Worm (Caenorhabditis elegans) whole organism, late embryonic: ENCODE results near the gene F32D1.11.

ENCODE experiments used
- C08G9.2 ChIP-seq: sonication (generic microtip); optimal IDR thresholded peaks from 2 replicates; lab custom pipeline; 2016; ENCODE audit warnings: mild to moderate bottlenecking, missing genetic modification characterization, moderate library complexity, missing compliant biosample characterization
- C38D4.7 ChIP-seq: fragments of 200-800 bp; sonication (Bioruptor generic); optimal IDR thresholded peaks from 2 replicates; lab custom pipeline; 2018; ENCODE audit warnings: mild to moderate bottlenecking, missing genetic modification characterization, moderate library complexity, missing compliant biosample characterization
- F13H6.1 ChIP-seq: sonication (generic microtip); optimal IDR thresholded peaks from 2 replicates; lab custom pipeline; 2016; ENCODE audit warnings: missing genetic modification characterization, missing compliant biosample characterization
- K02D7.2 ChIP-seq: sonication (generic microtip); optimal IDR thresholded peaks from 2 replicates; lab custom pipeline; 2017; ENCODE audit warnings: mild to moderate bottlenecking, missing genetic modification characterization, missing compliant biosample characterization
- K09A11.1 ChIP-seq: sonication (generic microtip); optimal IDR thresholded peaks from 2 replicates; lab custom pipeline; 2017; ENCODE audit warnings: antibody characterized with exemption, mild to moderate bottlenecking, missing genetic modification characterization, missing compliant biosample characterization; ENCODE audit not compliant: insufficient read depth
- T23F11.4 ChIP-seq: fragments of 200-800 bp; sonication (Bioruptor generic); optimal IDR thresholded peaks from 2 replicates; lab custom pipeline; 2018; ENCODE audit warnings: mild to moderate bottlenecking, missing genetic modification characterization, missing compliant biosample characterization
- ahr-1 ChIP-seq: sonication (generic microtip); optimal IDR thresholded peaks from 2 replicates; lab custom pipeline; 2016; ENCODE audit warnings: missing genetic modification characterization, missing compliant biosample characterization
- ama-1 ChIP-seq: fragments of 150-350 bp; optimal IDR thresholded peaks from 2 replicates; lab custom pipeline; 2014
- ceh-14 ChIP-seq: sonication (generic microtip); optimal IDR thresholded peaks from 2 replicates; lab custom pipeline; 2016; ENCODE audit warnings: missing genotype, missing genetic modification characterization, missing compliant biosample characterization
- ceh-18 ChIP-seq: sonication (generic microtip); optimal IDR thresholded peaks from 2 replicates; lab custom pipeline; 2016; ENCODE audit warnings: missing genetic modification characterization, missing compliant biosample characterization
- ceh-2 ChIP-seq: sonication (generic microtip); optimal IDR thresholded peaks from 2 replicates; lab custom pipeline; 2016; ENCODE audit warnings: missing genotype, missing genetic modification characterization, missing compliant biosample characterization
- ceh-24 ChIP-seq: sonication (generic microtip); optimal IDR thresholded peaks from 2 replicates; lab custom pipeline; 2016; ENCODE audit warnings: mild to moderate bottlenecking, missing genetic modification characterization, missing compliant biosample characterization
- ceh-30 ChIP-seq: fragments of 150-350 bp; optimal IDR thresholded peaks from 2 replicates; lab custom pipeline; 2014; ENCODE audit warnings: missing biosample characterization, missing genetic modification characterization
- ceh-31 ChIP-seq: sonication (generic microtip); optimal IDR thresholded peaks from 2 replicates; lab custom pipeline; 2016; ENCODE audit warnings: missing genetic modification characterization, missing compliant biosample characterization
- ceh-45 ChIP-seq: fragments of 200-800 bp; sonication (Bioruptor generic); IDR thresholded peaks from 2 replicates; pipeline ENCODE4 v1.3.6; 2022; ENCODE audit warnings: missing genetic modification reagents, missing genetic modification characterization, missing compliant biosample characterization
- ceh-48 ChIP-seq: sonication (generic microtip); optimal IDR thresholded peaks from 2 replicates; lab custom pipeline; 2016; ENCODE audit warnings: missing genetic modification characterization, inconsistent platforms, missing compliant biosample characterization
- che-1 ChIP-seq: sonication (generic microtip); optimal IDR thresholded peaks from 2 replicates; lab custom pipeline; 2016; ENCODE audit warnings: mild to moderate bottlenecking, missing genetic modification characterization, missing compliant biosample characterization
- elt-2 ChIP-seq: sonication (generic microtip); optimal IDR thresholded peaks from 2 replicates; lab custom pipeline; 2016; ENCODE audit warnings: missing genetic modification reagents, missing genetic modification characterization, missing compliant biosample characterization
- eyg-1 ChIP-seq: sonication (generic microtip); optimal IDR thresholded peaks from 2 replicates; lab custom pipeline; 2016; ENCODE audit warnings: missing genotype, missing genetic modification characterization, missing compliant biosample characterization
- fax-1 ChIP-seq: sonication (generic microtip); optimal IDR thresholded peaks from 2 replicates; lab custom pipeline; 2016; ENCODE audit warnings: missing genotype, missing genetic modification characterization, missing compliant biosample characterization
- fkh-10 ChIP-seq: fragments of 150-350 bp; optimal IDR thresholded peaks from 2 replicates; lab custom pipeline; 2014; ENCODE audit warnings: missing biosample characterization, missing genetic modification reagents, missing genetic modification characterization
- fkh-6 ChIP-seq: sonication (generic microtip); optimal IDR thresholded peaks from 2 replicates; lab custom pipeline; 2016; ENCODE audit warnings: missing genetic modification characterization, missing compliant biosample characterization
- gmeb-2 ChIP-seq: sonication (generic microtip); optimal IDR thresholded peaks from 2 replicates; lab custom pipeline; 2016; ENCODE audit warnings: missing genetic modification characterization, inconsistent platforms, missing compliant biosample characterization
- hlh-15 ChIP-seq: sonication (generic microtip); optimal IDR thresholded peaks from 2 replicates; lab custom pipeline; 2016; ENCODE audit warnings: missing genetic modification characterization, missing compliant biosample characterization
- hlh-30 ChIP-seq: sonication (generic microtip); optimal IDR thresholded peaks from 2 replicates; lab custom pipeline; 2017; ENCODE audit warnings: antibody characterized with exemption, missing genetic modification characterization, missing compliant biosample characterization; ENCODE audit not compliant: insufficient read depth
- hlh-6 ChIP-seq: sonication (generic microtip); optimal IDR thresholded peaks from 2 replicates; lab custom pipeline; 2016; ENCODE audit warnings: missing genotype, missing genetic modification characterization, missing compliant biosample characterization
- hlh-8 ChIP-seq: sonication (generic microtip); optimal IDR thresholded peaks from 2 replicates; lab custom pipeline; 2016; ENCODE audit warnings: missing genotype, missing genetic modification characterization, missing compliant biosample characterization
- lim-6 ChIP-seq: sonication (generic microtip); optimal IDR thresholded peaks from 2 replicates; lab custom pipeline; 2016; ENCODE audit warnings: missing genetic modification characterization, missing compliant biosample characterization
- madf-2 ChIP-seq: sonication (generic microtip); optimal IDR thresholded peaks from 2 replicates; lab custom pipeline; 2017; ENCODE audit warnings: missing genetic modification characterization, missing compliant biosample characterization
- mec-3 ChIP-seq: sonication (generic microtip); optimal IDR thresholded peaks from 2 replicates; lab custom pipeline; 2016; ENCODE audit warnings: borderline replicate concordance, missing genetic modification characterization, missing compliant biosample characterization
- pag-3 ChIP-seq: sonication (generic microtip); optimal IDR thresholded peaks from 2 replicates; lab custom pipeline; 2016; ENCODE audit warnings: missing compliant biosample characterization, missing genetic modification characterization, borderline replicate concordance
- pat-9 ChIP-seq: fragments of 200-800 bp; sonication (Bioruptor generic); optimal IDR thresholded peaks from 2 replicates; lab custom pipeline; 2018; ENCODE audit warnings: mild to moderate bottlenecking, missing genetic modification characterization, moderate library complexity, missing compliant biosample characterization
- pax-1 ChIP-seq: fragments of 150-350 bp; optimal IDR thresholded peaks from 2 replicates; lab custom pipeline; 2014; ENCODE audit warnings: missing biosample characterization, missing genetic modification characterization
- pha-2 ChIP-seq: sonication (generic microtip); optimal IDR thresholded peaks from 2 replicates; lab custom pipeline; 2017; ENCODE audit warnings: mild to moderate bottlenecking, missing genetic modification characterization, missing compliant biosample characterization
- pqm-1 ChIP-seq: sonication (generic microtip); optimal IDR thresholded peaks from 2 replicates; lab custom pipeline; 2016; ENCODE audit warnings: missing genetic modification characterization, missing compliant biosample characterization
- ref-2 ChIP-seq: sonication (generic microtip); optimal IDR thresholded peaks from 2 replicates; lab custom pipeline; 2016; ENCODE audit warnings: missing genetic modification characterization, missing compliant biosample characterization
- rnt-1 ChIP-seq: sonication (generic microtip); optimal IDR thresholded peaks from 2 replicates; lab custom pipeline; 2016; ENCODE audit warnings: missing genetic modification characterization, missing compliant biosample characterization
- syd-9 ChIP-seq: sonication (generic microtip); optimal IDR thresholded peaks from 2 replicates; lab custom pipeline; 2016; ENCODE audit warnings: mild to moderate bottlenecking, missing genetic modification characterization, moderate library complexity, missing compliant biosample characterization
- tbx-7 ChIP-seq: sonication (generic microtip); optimal IDR thresholded peaks from 2 replicates; lab custom pipeline; 2016; ENCODE audit warnings: missing genotype, missing genetic modification characterization, missing compliant biosample characterization
- unc-3 ChIP-seq, 2 experiments: fragments of 200-800 bp in 1 of 2; sonication (Bioruptor generic) in 1 of 2; sonication (generic microtip) in 1 of 2; conservative IDR thresholded peaks in 1 of 2; optimal IDR thresholded peaks in 1 of 2; 2 replicates each; pipeline versions ENCODE4 v1.3.6 to Lab custom; 2016 to 2022; ENCODE audit warnings: missing compliant biosample characterization in 2 of 2, missing genetic modification characterization in 2 of 2, missing genetic modification reagents in 1 of 2
- unc-42 ChIP-seq: sonication (generic microtip); optimal IDR thresholded peaks from 2 replicates; lab custom pipeline; 2016; ENCODE audit warnings: missing genotype, missing genetic modification characterization, missing compliant biosample characterization
- unc-55 ChIP-seq: sonication (generic microtip); optimal IDR thresholded peaks from 2 replicates; lab custom pipeline; 2017; ENCODE audit warnings: missing biosample characterization, missing genetic modification reagents, missing genetic modification characterization
- unc-86 ChIP-seq: sonication (generic microtip); optimal IDR thresholded peaks from 2 replicates; lab custom pipeline; 2016; ENCODE audit warnings: missing genetic modification characterization, missing compliant biosample characterization
- zip-5 ChIP-seq: sonication (generic microtip); optimal IDR thresholded peaks from 2 replicates; lab custom pipeline; 2016; ENCODE audit warnings: missing genetic modification characterization, missing compliant biosample characterization
- ztf-16 ChIP-seq: sonication (generic microtip); optimal IDR thresholded peaks from 2 replicates; lab custom pipeline; 2017; ENCODE audit warnings: missing genetic modification characterization, missing compliant biosample characterization

F32D1.11 gene

DNA sequence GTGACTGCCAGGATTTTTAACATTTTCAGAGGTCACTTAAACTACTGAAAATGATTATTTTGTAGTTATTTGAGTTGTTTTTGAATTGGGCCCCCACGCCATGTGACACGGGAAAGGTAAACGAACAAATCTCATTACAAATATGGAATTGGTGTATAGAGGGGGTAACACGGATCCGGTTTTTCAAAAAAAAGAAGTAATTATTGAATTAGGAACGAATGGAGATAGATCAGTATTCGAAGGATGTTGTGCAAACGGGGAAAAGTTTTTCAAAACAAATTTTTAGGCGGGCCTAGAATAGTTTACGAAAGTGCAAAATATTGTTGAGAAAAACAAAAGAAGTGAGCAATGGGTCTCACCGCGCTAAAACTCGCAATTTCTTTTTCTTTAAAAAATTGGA is at the start of gene F32D1.11:
F32D1.11 (minus strand) TSS at position 101 of the 400 bp plus-strand sequence.
- TF ChIP-seq fkh-6, result no peak
- TF ChIP-seq hlh-30 (tag; lab: Kevin White, UChicago), result no peak
- TF ChIP-seq zip-5 (tag; lab: Kevin White, UChicago), result no peak
- TF ChIP-seq ahr-1 (tag; lab: Kevin White, UChicago), result no peak
- no peak for TF ChIP-seq ceh-45
- TF ChIP-seq C38D4.7 (GFP tag; lab: Kevin White, UChicago), result no peak
- no peak for TF ChIP-seq F13H6.1
- no peak for TF ChIP-seq pqm-1 (tag; lab: Kevin White, UChicago)
- TF ChIP-seq, all 69 proteins: peak for 0

DNA sequence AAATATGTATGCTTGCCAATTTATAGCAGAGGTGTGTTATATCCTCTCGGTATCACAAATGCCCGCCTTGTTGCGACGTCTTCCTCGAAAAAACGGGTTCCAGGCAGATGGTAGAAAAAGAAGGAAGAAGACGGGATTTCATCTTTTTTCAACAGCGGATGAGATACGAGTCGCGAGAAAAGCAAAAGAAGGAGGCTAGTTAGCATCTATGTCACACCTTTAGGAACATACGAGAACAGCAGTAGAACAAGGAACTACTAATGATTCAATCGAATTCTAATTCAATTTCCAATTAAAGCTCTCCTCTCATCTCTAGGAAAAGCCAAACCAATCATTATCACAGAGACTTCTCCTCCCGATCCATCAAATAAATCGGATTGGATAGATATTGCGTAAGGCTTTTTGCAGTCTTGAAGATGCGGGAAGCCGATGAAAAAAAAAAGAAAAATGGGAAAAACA is 48.3 kb upstream of the F32D1.11 start, which contains the start of gene grl-5:
grl-5 (minus strand) TSS at position 51 of the 459 bp plus-strand sequence.
- no peak for TF ChIP-seq pha-2 (tag; lab: Kevin White, UChicago)
- no peak for TF ChIP-seq rnt-1
- no peak for TF ChIP-seq ceh-45
- TF ChIP-seq syd-9 (tag; lab: Kevin White, UChicago), result no peak
- TF ChIP-seq K09A11.1 (tag; lab: Kevin White, UChicago), result no peak
- TF ChIP-seq ceh-30 (tag; lab: Kevin White, UChicago), result no peak
- no peak for TF ChIP-seq ceh-18
- no peak for TF ChIP-seq pat-9
- TF ChIP-seq ceh-2 (tag; lab: Kevin White, UChicago), result no peak
- TF ChIP-seq pax-1 (tag; lab: Kevin White, UChicago), result no peak
- no peak for TF ChIP-seq lim-6
- TF ChIP-seq ztf-16, result no peak
- no peak for TF ChIP-seq fax-1 (tag; lab: Kevin White, UChicago)
- TF ChIP-seq fkh-6, result no peak
- no peak for TF ChIP-seq C08G9.2 (tag; lab: Kevin White, UChicago)
- no peak for TF ChIP-seq K02D7.2 (tag; lab: Kevin White, UChicago)

DNA sequence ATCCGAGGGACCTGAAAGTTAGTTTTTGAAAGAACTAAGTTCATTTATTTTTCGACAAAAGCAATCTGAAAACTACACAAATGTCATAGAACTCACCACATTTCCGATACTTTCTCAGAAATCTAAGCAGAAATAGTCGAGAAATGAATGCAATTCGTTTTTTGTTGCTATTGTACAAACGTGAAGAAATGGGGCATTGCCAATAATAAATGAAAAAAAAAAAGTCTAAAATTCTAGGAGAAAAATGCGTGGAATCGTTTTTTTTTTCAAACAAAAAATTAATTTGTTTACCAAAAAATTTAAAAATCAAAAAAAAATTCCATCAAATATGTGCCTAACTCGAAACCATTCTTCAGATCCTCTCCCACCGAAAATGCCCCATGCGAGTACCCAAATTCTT is 45.4 kb upstream of the F32D1.11 start, which contains the start of gene Y47D7A.17:
Y47D7A.17 (minus strand) TSS at position 101 of the 400 bp plus-strand sequence.
- TF ChIP-seq fkh-6 (no peak), mec-3 (tag; lab: Kevin White, UChicago) (no peak), syd-9 (tag; lab: Kevin White, UChicago) (no peak), unc-3 (GFP tag; conservative IDR thresholded peaks at IDR 0.05; lab: Robert Waterston, UW) (no peak), unc-3 (tag; optimal IDR thresholded peaks at IDR 0.05; lab: Kevin White, UChicago) (no peak), T23F11.4 (GFP tag; lab: Kevin White, UChicago) (no peak), rnt-1 (no peak), che-1 (tag; lab: Kevin White, UChicago) (no peak), hlh-8 (tag; lab: Kevin White, UChicago) (no peak), ref-2 (no peak), ceh-30 (tag; lab: Kevin White, UChicago) (no peak), ceh-14 (tag; lab: Kevin White, UChicago) (no peak), unc-42 (tag; lab: Kevin White, UChicago) (no peak), pag-3 (no peak), ceh-18 (no peak), unc-55 (GFP tag; lab: Kevin White, UChicago) (no peak), ceh-24 (tag; lab: Kevin White, UChicago) (no peak), hlh-15 (no peak), C08G9.2 (tag; lab: Kevin White, UChicago) (no peak)

DNA sequence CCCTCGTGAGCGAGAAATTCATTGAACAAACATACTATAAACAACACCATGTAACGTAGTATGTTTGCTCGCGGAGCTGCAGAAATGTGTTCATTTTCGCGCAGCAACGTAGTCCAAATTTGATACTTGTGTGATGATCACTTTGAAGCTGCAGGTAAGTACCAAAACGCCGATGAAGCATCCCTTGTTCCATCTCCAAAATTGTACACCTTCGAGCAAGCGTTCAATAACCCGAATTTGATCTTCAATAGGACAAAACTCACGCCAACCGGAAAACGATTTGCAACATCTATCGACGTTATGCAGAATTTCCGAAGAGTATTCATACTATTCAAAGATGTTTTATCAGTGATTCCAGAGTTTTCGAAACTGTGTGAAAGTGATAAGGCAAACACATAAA is 44.3 kb upstream of the F32D1.11 start, which contains the start of gene Y47D7A.3:
Y47D7A.3 (plus strand) TSS at position 301 of the 400 bp plus-strand sequence.
- no peak for TF ChIP-seq elt-2 (tag; lab: Kevin White, UChicago)
- no peak for TF ChIP-seq tbx-7 (tag; lab: Kevin White, UChicago)
- no peak for TF ChIP-seq hlh-6 (tag; lab: Kevin White, UChicago)
- TF ChIP-seq pat-9, result no peak
- no peak for TF ChIP-seq ceh-31 (tag; lab: Kevin White, UChicago)
- TF ChIP-seq hlh-30 (tag; lab: Kevin White, UChicago), result no peak
- no peak for TF ChIP-seq eyg-1 (tag; lab: Kevin White, UChicago)
- TF ChIP-seq ceh-14 (tag; lab: Kevin White, UChicago), result no peak
- TF ChIP-seq gmeb-2 (tag; lab: Kevin White, UChicago), result no peak
- TF ChIP-seq syd-9 (tag; lab: Kevin White, UChicago), result no peak
- no peak for TF ChIP-seq K02D7.2 (tag; lab: Kevin White, UChicago)
- no peak for TF ChIP-seq fkh-10 (GFP tag; lab: Kevin White, UChicago)
- no peak for TF ChIP-seq ceh-48 (tag; lab: Kevin White, UChicago)
- no peak for TF ChIP-seq unc-86 (tag; lab: Kevin White, UChicago)
- TF ChIP-seq ama-1, result no peak
- no peak for TF ChIP-seq madf-2 (tag; lab: Kevin White, UChicago)
